Worm (Caenorhabditis elegans): Measurements from ENCODE around the gene del-9.

DNA sequence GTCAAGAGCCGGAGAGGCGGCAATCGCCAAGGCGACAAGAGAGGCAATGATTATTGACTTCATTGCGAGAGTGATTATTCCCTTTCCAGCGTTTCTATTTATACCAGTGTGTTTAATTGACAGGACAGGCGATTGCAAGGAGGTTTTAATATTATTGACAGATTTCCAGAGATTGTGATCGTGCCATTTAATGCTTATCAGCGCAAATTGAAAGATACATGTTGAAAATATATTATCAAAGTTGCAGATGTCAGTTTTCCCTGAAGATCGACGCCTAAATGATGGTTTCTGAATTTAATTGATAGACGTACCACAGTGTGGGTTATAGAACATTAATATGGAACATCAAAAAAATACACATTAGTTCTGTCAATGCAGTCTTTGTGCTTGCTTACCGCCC is 53.2 kb downstream of the del-9 start, which contains the start of gene vit-4:
- no peak for TF ChIP-seq ztf-11 (tag; optimal IDR thresholded peaks at IDR 0.05)
- no peak for TF ChIP-seq nhr-12 (tag; optimal IDR thresholded peaks at IDR 0.05)
- TF ChIP-seq unc-39 (tag; optimal IDR thresholded peaks at IDR 0.05): no peak
- TF ChIP-seq ces-1 (GFP tag; optimal IDR thresholded peaks at IDR 0.05): no peak

Measured in whole organism, mixed stage, embryonic.